Fruit fly (Drosophila melanogaster): ENCODE results near the gene CG43725.
A peak's percentile ranks its signal among the peaks of the same experiment; 100 is the strongest.

CG43725 gene

DNA sequence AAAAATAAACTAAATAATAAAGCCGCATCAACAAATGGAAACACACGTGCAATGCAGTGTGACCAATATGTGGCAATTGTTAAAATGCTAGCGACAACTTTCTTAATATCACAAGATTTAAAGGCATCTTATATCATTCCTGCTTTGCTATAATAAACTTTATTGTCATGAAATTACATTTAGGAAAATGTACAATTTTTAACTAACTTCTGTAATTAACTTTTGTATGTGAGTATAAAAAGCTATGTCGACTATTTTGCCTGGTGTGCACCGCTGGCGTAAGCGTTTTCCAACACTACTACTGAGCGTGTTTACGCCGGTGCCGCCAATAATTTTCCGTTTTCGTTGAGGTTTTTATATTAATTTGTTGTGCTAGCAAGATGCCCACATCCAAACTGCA lies 48.2 kb downstream of the CG43725 start, which contains the start of the genes Csl4 and Nup160 (continued):
- TF ChIP-seq Asciz (GFP tag; optimal IDR thresholded peaks at IDR 0.05) = no peak
- TF ChIP-seq CG10979 (tag; optimal IDR thresholded peaks at IDR 0.05) = peak; percentile 61
- peak; percentile 71; the same call in 2 of the 3 replicates for TF ChIP-seq dysf (GFP tag; IDR thresholded peaks at IDR 0.05)
- peak; percentile 70 for TF ChIP-seq CG14441 (GFP tag; IDR thresholded peaks at IDR 0.05)
- TF ChIP-seq cwo (GFP tag; optimal IDR thresholded peaks at IDR 0.05) = peak; percentile 41
- peak; percentile 37; the same call in 1 of the 2 replicates for TF ChIP-seq wor (GFP tag; IDR thresholded peaks at IDR 0.05)
- no peak for TF ChIP-seq Hr78 (GFP tag; optimal IDR thresholded peaks at IDR 0.05)
- TF ChIP-seq CG4360 (GFP tag; IDR thresholded peaks at IDR 0.05) = no peak
- TF ChIP-seq E2f2 (GFP tag; IDR thresholded peaks at IDR 0.05) = peak; percentile 67
- TF ChIP-seq schlank (tag; optimal IDR thresholded peaks at IDR 0.05) = no peak
- peak; percentile 57 for TF ChIP-seq stc (GFP tag; IDR thresholded peaks at IDR 0.05)
- peak; percentile 86 for TF ChIP-seq CG32532 (GFP tag; IDR thresholded peaks at IDR 0.05)
- peak; percentile 76 for TF ChIP-seq Fer1 (GFP tag; optimal IDR thresholded peaks at IDR 0.05)
- peak; percentile 77 for TF ChIP-seq CG10654 (GFP tag; optimal IDR thresholded peaks at IDR 0.05)
- TF ChIP-seq pan (optimal IDR thresholded peaks at IDR 0.05) = no peak
- peak in 1 of 2 experiments; percentile 81 for TF ChIP-seq pan (GFP tag; optimal IDR thresholded peaks at IDR 0.05 in 1 of 2, IDR thresholded peaks at IDR 0.05 in 1 of 2)
- TF ChIP-seq CG3065 (GFP tag; optimal IDR thresholded peaks at IDR 0.05) = peak; percentile 38
- TF ChIP-seq Atf3 (GFP tag; optimal IDR thresholded peaks at IDR 0.05) = peak; percentile 56
- peak; percentile 61 for TF ChIP-seq NK7.1 (GFP tag; optimal IDR thresholded peaks at IDR 0.05)
- TF ChIP-seq CG15073 (GFP tag; optimal IDR thresholded peaks at IDR 0.05) = no peak
- peak; percentile 68 for TF ChIP-seq CG18476 (GFP tag; optimal IDR thresholded peaks at IDR 0.05)
- TF ChIP-seq sna (GFP tag; IDR thresholded peaks at IDR 0.05; ENCODE audit: partially characterized antibody) = no peak
- TF ChIP-seq stwl (tag; optimal IDR thresholded peaks at IDR 0.05) = peak; percentile 79
- peak; percentile 75 for TF ChIP-seq CG12155 (GFP tag; optimal IDR thresholded peaks at IDR 0.05)
- TF ChIP-seq dimm (GFP tag; IDR thresholded peaks at IDR 0.05) = no peak
- no peak for TF ChIP-seq tll (GFP tag; optimal IDR thresholded peaks at IDR 0.05)
- TF ChIP-seq Abd-B (GFP tag; optimal IDR thresholded peaks at IDR 0.05) = peak; percentile 65
- TF ChIP-seq CG2199 (GFP tag; IDR thresholded peaks at IDR 0.05) = no peak
- peak; percentile 88 for TF ChIP-seq bab2 (GFP tag; optimal IDR thresholded peaks at IDR 0.05)
- peak; percentile 33; the same call in 1 of the 2 replicates for TF ChIP-seq cas (GFP tag; IDR thresholded peaks at IDR 0.05)
- peak; percentile 60 for TF ChIP-seq ERR (GFP tag; optimal IDR thresholded peaks at IDR 0.05)
- TF ChIP-seq Ssrp (tag; optimal IDR thresholded peaks at IDR 0.05) = peak; percentile 51
- TF ChIP-seq CG9817 (tag; optimal IDR thresholded peaks at IDR 0.05) = peak; percentile 76
- peak; percentile 52; the same call in 1 of the 3 replicates for TF ChIP-seq CG11093 (GFP tag; IDR thresholded peaks at IDR 0.05)
- peak; percentile 35 for TF ChIP-seq CG3163 (GFP tag; optimal IDR thresholded peaks at IDR 0.05)
- no peak for TF ChIP-seq cg (GFP tag; optimal IDR thresholded peaks at IDR 0.05)
- peak; percentile 20 for TF ChIP-seq CG30431 (GFP tag; optimal IDR thresholded peaks at IDR 0.05)
- TF ChIP-seq az2 (GFP tag; optimal IDR thresholded peaks at IDR 0.05) = peak; percentile 96
- TF ChIP-seq D19B (GFP tag; optimal IDR thresholded peaks at IDR 0.05) = no peak
- TF ChIP-seq CG17359 (tag; optimal IDR thresholded peaks at IDR 0.05) = peak; percentile 70
- TF ChIP-seq insv (GFP tag; optimal IDR thresholded peaks at IDR 0.05) = peak in 1 of 2 experiments; percentile 19
- peak; percentile 77 for TF ChIP-seq CoRest (tag; optimal IDR thresholded peaks at IDR 0.05)
- TF ChIP-seq peb (GFP tag; IDR thresholded peaks at IDR 0.05) = no peak; the same call in 1 of the 2 replicates
- TF ChIP-seq pita (GFP tag; optimal IDR thresholded peaks at IDR 0.05) = no peak
- TF ChIP-seq ac (GFP tag; optimal IDR thresholded peaks at IDR 0.05) = no peak
- peak; percentile 73 for TF ChIP-seq da (GFP tag; optimal IDR thresholded peaks at IDR 0.05)
- TF ChIP-seq CG12744 (GFP tag; optimal IDR thresholded peaks at IDR 0.05) = peak; percentile 79
- TF ChIP-seq CG6689 (GFP tag; IDR thresholded peaks at IDR 0.05) = peak; percentile 73
- peak; percentile 34; the same call in 1 of the 3 replicates for TF ChIP-seq CG34224 (GFP tag; IDR thresholded peaks at IDR 0.05; ENCODE audit: partially characterized antibody)
- peak; percentile 65 for TF ChIP-seq CG7372 (GFP tag; IDR thresholded peaks at IDR 0.05)
- TF ChIP-seq Hsf (GFP tag; optimal IDR thresholded peaks at IDR 0.05) = peak; percentile 83
